Fruit fly (Drosophila melanogaster): ENCODE data around the gene CG34348.

DNA sequence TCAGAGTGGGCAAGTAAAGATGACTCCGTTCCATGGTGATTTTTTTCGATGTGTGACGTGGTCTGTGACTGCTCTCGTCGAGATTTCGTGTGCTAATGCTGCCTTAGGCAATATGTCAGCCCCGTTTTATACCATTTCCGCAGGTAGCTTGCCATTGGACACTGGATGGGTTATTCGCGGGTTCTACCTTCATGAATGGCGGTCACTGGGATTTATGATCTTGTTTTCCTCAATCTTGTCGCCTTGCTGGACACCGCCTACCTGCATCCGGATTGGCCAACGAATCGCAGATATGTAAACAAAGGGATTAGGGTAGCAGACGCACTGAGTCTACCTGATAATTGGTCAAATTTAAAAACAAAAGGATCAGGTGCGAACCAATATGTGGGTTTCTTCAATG is 17.4 kb upstream of the CG34348 start, which contains the start of gene sisA:
- no peak for TF ChIP-seq Crg-1 (GFP tag; optimal IDR thresholded peaks at IDR 0.05)
- no peak for TF ChIP-seq cnc (optimal IDR thresholded peaks at IDR 0.05)
- no peak for TF ChIP-seq CG12768 (GFP tag; optimal IDR thresholded peaks at IDR 0.05)
- no peak for TF ChIP-seq CG5204 (GFP tag; optimal IDR thresholded peaks at IDR 0.05)
- no peak for TF ChIP-seq CG14711 (tag; optimal IDR thresholded peaks at IDR 0.05)
- TF ChIP-seq pad (GFP tag; optimal IDR thresholded peaks at IDR 0.05) = no peak
- no peak for TF ChIP-seq CG7045 (GFP tag; optimal IDR thresholded peaks at IDR 0.05)
- no peak for TF ChIP-seq tj (GFP tag; optimal IDR thresholded peaks at IDR 0.05)
- no peak for TF ChIP-seq ovo (GFP tag; optimal IDR thresholded peaks at IDR 0.05)
- TF ChIP-seq toe (GFP tag; optimal IDR thresholded peaks at IDR 0.05) = no peak
- TF ChIP-seq cic (GFP tag; optimal IDR thresholded peaks at IDR 0.05) = no peak
- no peak for TF ChIP-seq CG7101 (tag; optimal IDR thresholded peaks at IDR 0.05)
- no peak for TF ChIP-seq kay (GFP tag; ENCODE audit: borderline replicate concordance)
- no peak for TF ChIP-seq bab1 (GFP tag; optimal IDR thresholded peaks at IDR 0.05)

Measured in whole organism, adult.